Fruit fly (Drosophila melanogaster): Measurements from ENCODE around the gene Ubc7.
A peak's percentile ranks its signal among the peaks of the same experiment; 100 is the strongest.

DNA sequence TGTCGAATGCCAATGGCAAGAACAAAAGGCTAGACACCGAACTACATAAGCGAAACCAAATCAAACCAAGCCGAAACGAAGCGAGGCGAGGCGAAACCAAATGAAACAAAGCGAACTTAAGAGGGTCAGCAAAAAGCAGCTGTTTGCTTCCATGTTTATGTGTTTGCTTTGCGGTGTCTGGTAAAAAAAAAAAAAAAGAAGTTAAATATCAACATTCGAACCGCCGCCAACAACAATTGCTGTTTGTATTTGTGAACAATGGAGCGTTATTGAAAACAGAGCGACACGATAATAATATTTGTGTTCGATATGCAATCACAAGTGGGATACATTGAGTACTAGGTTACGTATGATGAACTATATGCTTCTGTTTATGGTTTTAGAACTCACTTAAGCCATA is 19.8 kb upstream of the Ubc7 start:
- TF ChIP-seq Gug (GFP tag; IDR thresholded peaks at IDR 0.05): no peak
- no peak for TF ChIP-seq Blimp-1 (GFP tag; optimal IDR thresholded peaks at IDR 0.05)
- no peak for TF ChIP-seq Hr39 (GFP tag; optimal IDR thresholded peaks at IDR 0.05)
- TF ChIP-seq CG7368 (GFP tag; optimal IDR thresholded peaks at IDR 0.05): peak; percentile 28
- TF ChIP-seq salr (GFP tag; optimal IDR thresholded peaks at IDR 0.05): no peak
- no peak for TF ChIP-seq CG1621 (tag; optimal IDR thresholded peaks at IDR 0.05)
- TF ChIP-seq Ets96B (tag; optimal IDR thresholded peaks at IDR 0.05): no peak
- TF ChIP-seq Sox14 (GFP tag; optimal IDR thresholded peaks at IDR 0.05): no peak
- TF ChIP-seq fkh (GFP tag; optimal IDR thresholded peaks at IDR 0.05): peak; percentile 78
- no peak for TF ChIP-seq Smox (GFP tag; optimal IDR thresholded peaks at IDR 0.05)
- TF ChIP-seq fd59A (GFP tag; optimal IDR thresholded peaks at IDR 0.05): peak; percentile 17
